Fruit fly (Drosophila melanogaster) whole organism, prepupa: ENCODE results near the gene CG13056.
A peak's percentile ranks its signal among the peaks of the same experiment; 100 is the strongest.

ENCODE experiments used
- CG10631 ChIP-seq: fragments of 200-800 bp; sonication (Bioruptor generic); optimal IDR thresholded peaks from 2 replicates; lab custom pipeline; 2016; ENCODE audit warnings: missing biosample characterization, missing genetic modification characterization
- CG10669 ChIP-seq: fragments of 200-800 bp; sonication (Bioruptor generic); optimal IDR thresholded peaks from 3 replicates; lab custom pipeline; 2018; ENCODE audit warnings: missing biosample characterization, mild to moderate bottlenecking, missing genetic modification characterization, moderate library complexity
- CG11762 ChIP-seq: fragments of 200-800 bp; sonication (Bioruptor generic); optimal IDR thresholded peaks from 3 replicates; lab custom pipeline; 2016; ENCODE audit warnings: missing biosample characterization, missing genetic modification characterization; ENCODE audit not compliant: insufficient read depth
- CG11902 ChIP-seq: fragments of 200-800 bp; sonication (Bioruptor generic); optimal IDR thresholded peaks from 3 replicates; lab custom pipeline; 2016; ENCODE audit warnings: missing biosample characterization, missing genetic modification characterization
- CG15336 ChIP-seq: fragments of 200-800 bp; sonication (Bioruptor generic); IDR thresholded peaks from 2 replicates; pipeline ENCODE4 v1.3.6; 2022; ENCODE audit warnings: missing biosample characterization, missing genetic modification characterization
- CG16779 ChIP-seq: fragments of 200-800 bp; sonication (Bioruptor generic); optimal IDR thresholded peaks from 3 replicates; lab custom pipeline; 2017; ENCODE audit warnings: missing biosample characterization, mild to moderate bottlenecking, missing genetic modification characterization
- CG3032 ChIP-seq: fragments of 200-800 bp; optimal IDR thresholded peaks from 2 replicates; lab custom pipeline; 2019; ENCODE audit warnings: missing biosample characterization, mild to moderate bottlenecking, missing genetic modification characterization, moderate library complexity
- CG31627 ChIP-seq: fragments of 200-800 bp; sonication (Bioruptor generic); optimal IDR thresholded peaks from 3 replicates; lab custom pipeline; 2016; ENCODE audit warnings: missing biosample characterization, missing genetic modification characterization
- CG32006 ChIP-seq: fragments of 200-800 bp; sonication (Bioruptor generic); optimal IDR thresholded peaks from 3 replicates; lab custom pipeline; 2017; ENCODE audit warnings: missing biosample characterization, mild to moderate bottlenecking, missing genetic modification characterization
- CG34406 ChIP-seq: fragments of 200-800 bp; sonication (Bioruptor generic); optimal IDR thresholded peaks from 3 replicates; lab custom pipeline; 2016; ENCODE audit warnings: missing biosample characterization, missing genetic modification characterization
- CG4318 ChIP-seq: fragments of 200-800 bp; sonication (Bioruptor generic); optimal IDR thresholded peaks from 3 replicates; lab custom pipeline; 2017; ENCODE audit warnings: missing biosample characterization, mild to moderate bottlenecking, missing genetic modification characterization
- CG6163 ChIP-seq: fragments of 200-800 bp; sonication (Bioruptor generic); IDR thresholded peaks from 3 replicates; pipeline ENCODE4 v1.3.6; 2022; ENCODE audit warnings: missing biosample characterization, missing genetic modification characterization
- CG6276 ChIP-seq: fragments of 200-800 bp; sonication (Bioruptor generic); optimal IDR thresholded peaks from 2 replicates; lab custom pipeline; 2017; ENCODE audit warnings: missing biosample characterization, mild to moderate bottlenecking, missing genetic modification characterization
- CG6792 ChIP-seq: fragments of 200-800 bp; sonication (Bioruptor generic); optimal IDR thresholded peaks from 3 replicates; lab custom pipeline; 2016; ENCODE audit warnings: missing biosample characterization, missing genetic modification characterization
- CG6808 ChIP-seq: fragments of 200-800 bp; sonication (Bioruptor generic); optimal IDR thresholded peaks from 3 replicates; lab custom pipeline; 2017; ENCODE audit warnings: missing biosample characterization, missing genetic modification characterization, mild to moderate bottlenecking, moderate library complexity, missing genetic modification reagents
- CG7368 ChIP-seq: fragments of 200-800 bp; sonication (Bioruptor generic); optimal IDR thresholded peaks from 3 replicates; lab custom pipeline; 2016; ENCODE audit warnings: missing biosample characterization, missing genetic modification characterization
- CG8319 ChIP-seq: fragments of 200-800 bp; sonication (Bioruptor generic); optimal IDR thresholded peaks from 3 replicates; lab custom pipeline; 2016; ENCODE audit warnings: missing biosample characterization, missing genetic modification characterization
- Eip75B ChIP-seq: fragments of 200-800 bp; sonication (Bioruptor generic); optimal IDR thresholded peaks from 3 replicates; lab custom pipeline; 2016; ENCODE audit warnings: missing biosample characterization, missing genetic modification characterization
- Eip78C ChIP-seq: fragments of 200-800 bp; sonication (Bioruptor generic); peaks from one replicate; lab custom pipeline; 2016; ENCODE audit warnings: missing biosample characterization, missing genetic modification characterization
- Eip93F ChIP-seq: fragments of 200-800 bp; sonication (Bioruptor generic); optimal IDR thresholded peaks from 2 replicates; lab custom pipeline; 2016; ENCODE audit warnings: missing biosample characterization, mild to moderate bottlenecking, missing genetic modification characterization
- Ets21C ChIP-seq: fragments of 200-800 bp; sonication (Bioruptor generic); optimal IDR thresholded peaks from 3 replicates; lab custom pipeline; 2016; ENCODE audit warnings: missing biosample characterization, missing genetic modification characterization
- Ets96B ChIP-seq: fragments of 200-800 bp; optimal IDR thresholded peaks from 2 replicates; lab custom pipeline; 2019; ENCODE audit warnings: missing biosample characterization, mild to moderate bottlenecking, missing genetic modification characterization, moderate library complexity
- Gug ChIP-seq: fragments of 200-800 bp; sonication (Bioruptor generic); IDR thresholded peaks from 2 replicates; pipeline ENCODE4 v1.3.6; 2022; ENCODE audit warnings: missing biosample characterization, missing genetic modification characterization
- Hr38 ChIP-seq: sonication (Bioruptor generic); optimal IDR thresholded peaks from 2 replicates; lab custom pipeline; 2016; ENCODE audit warnings: missing biosample characterization, missing genetic modification characterization
- Hr4 ChIP-seq: fragments of 200-800 bp; sonication (Bioruptor generic); optimal IDR thresholded peaks from 3 replicates; lab custom pipeline; 2016; ENCODE audit warnings: missing biosample characterization, missing genetic modification characterization
- Lpt ChIP-seq: fragments of 200-800 bp; sonication (Bioruptor generic); optimal IDR thresholded peaks from 3 replicates; lab custom pipeline; 2016; ENCODE audit warnings: missing biosample characterization, missing genetic modification characterization
- Met ChIP-seq: fragments of 200-800 bp; sonication (Bioruptor generic); optimal IDR thresholded peaks from 3 replicates; lab custom pipeline; 2016; ENCODE audit warnings: missing biosample characterization, missing genetic modification characterization
- Sox102F ChIP-seq: fragments of 200-800 bp; sonication (Bioruptor generic); optimal IDR thresholded peaks from 2 replicates; lab custom pipeline; 2016; ENCODE audit warnings: missing biosample characterization, mild to moderate bottlenecking, missing genetic modification characterization
- Sox15 ChIP-seq: fragments of 200-800 bp; sonication (Bioruptor generic); optimal IDR thresholded peaks from 3 replicates; lab custom pipeline; 2016; ENCODE audit warnings: missing biosample characterization, missing genetic modification characterization
- achi ChIP-seq: fragments of 200-800 bp; sonication (Bioruptor generic); optimal IDR thresholded peaks from 3 replicates; lab custom pipeline; 2016; ENCODE audit warnings: missing biosample characterization, missing genetic modification characterization
- cyc ChIP-seq: fragments of 200-800 bp; sonication (Bioruptor generic); optimal IDR thresholded peaks from 3 replicates; lab custom pipeline; 2016; ENCODE audit warnings: missing biosample characterization, missing genetic modification characterization
- dac ChIP-seq: fragments of 200-800 bp; sonication (Bioruptor generic); optimal IDR thresholded peaks from 2 replicates; lab custom pipeline; 2017; ENCODE audit warnings: missing biosample characterization, mild to moderate bottlenecking, missing genetic modification characterization
- dsx ChIP-seq: fragments of 200-800 bp; optimal IDR thresholded peaks from 3 replicates; lab custom pipeline; 2019; ENCODE audit warnings: missing biosample characterization, mild to moderate bottlenecking, missing genetic modification characterization, moderate library complexity; ENCODE audit not compliant: poor library complexity, severe bottlenecking
- esn ChIP-seq: fragments of 200-800 bp; sonication (Bioruptor generic); optimal IDR thresholded peaks from 2 replicates; lab custom pipeline; 2016; ENCODE audit warnings: missing biosample characterization, mild to moderate bottlenecking, missing genetic modification characterization, moderate library complexity
- fd59A ChIP-seq: fragments of 200-800 bp; sonication (Bioruptor generic); optimal IDR thresholded peaks from 2 replicates; lab custom pipeline; 2017; ENCODE audit warnings: missing biosample characterization, mild to moderate bottlenecking, missing genetic modification characterization, missing genetic modification reagents
- fd85E ChIP-seq: fragments of 200-800 bp; sonication (Bioruptor generic); optimal IDR thresholded peaks from 3 replicates; lab custom pipeline; 2016; ENCODE audit warnings: missing biosample characterization, missing genetic modification characterization
- fkh ChIP-seq: fragments of 200-800 bp; sonication (Bioruptor generic); optimal IDR thresholded peaks from 3 replicates; lab custom pipeline; 2017; ENCODE audit warnings: missing biosample characterization, mild to moderate bottlenecking, missing genetic modification characterization, moderate library complexity
- lz ChIP-seq: fragments of 200-800 bp; sonication (Bioruptor generic); optimal IDR thresholded peaks from 3 replicates; lab custom pipeline; 2016; ENCODE audit warnings: missing biosample characterization, missing genetic modification characterization
- pdm3 ChIP-seq: fragments of 200-800 bp; sonication (Bioruptor generic); optimal IDR thresholded peaks from 3 replicates; lab custom pipeline; 2016; ENCODE audit warnings: missing biosample characterization, missing genetic modification characterization
- spab ChIP-seq: fragments of 200-800 bp; sonication (Bioruptor generic); optimal IDR thresholded peaks from 2 replicates; lab custom pipeline; 2017; ENCODE audit warnings: missing biosample characterization, mild to moderate bottlenecking, missing genetic modification characterization, missing genetic modification reagents
- ss ChIP-seq, 2 experiments: fragments of 200-800 bp; sonication (Bioruptor generic); optimal IDR thresholded peaks; 2 replicates in 1 of 2; 3 replicates in 1 of 2; lab custom pipeline; 2017 to 2018; ENCODE audit warnings: mild to moderate bottlenecking in 2 of 2, missing biosample characterization in 2 of 2, missing genetic modification characterization in 2 of 2, moderate library complexity in 1 of 2
- svp ChIP-seq: fragments of 200-800 bp; sonication (Bioruptor generic); peaks from one replicate; lab custom pipeline; 2016; ENCODE audit warnings: missing biosample characterization, missing genetic modification characterization
- topi ChIP-seq: fragments of 200-800 bp; sonication (Bioruptor generic); optimal IDR thresholded peaks from 3 replicates; lab custom pipeline; 2016; ENCODE audit warnings: missing biosample characterization, missing genetic modification characterization
- vri ChIP-seq: fragments of 200-800 bp; sonication (Bioruptor generic); optimal IDR thresholded peaks from 3 replicates; lab custom pipeline; 2016; ENCODE audit warnings: missing biosample characterization, mild to moderate bottlenecking, missing genetic modification characterization

The CG13056 gene

dm6 chr3L:16361200-16361815 is 28.2 kb downstream of the CG13056 start (continued):
- TF ChIP-seq dac (GFP tag; lab: Kevin White, UChicago), result no peak
- no peak for TF ChIP-seq fkh (GFP tag; lab: Kevin White, UChicago)
- TF ChIP-seq Hr38 (GFP tag; lab: Kevin White, UChicago), result no peak
- peak; percentile 89 for TF ChIP-seq Eip75B (GFP tag; lab: Kevin White, UChicago)
- peak; percentile 74 for TF ChIP-seq Met (GFP tag; lab: Kevin White, UChicago)
- peak; percentile 79 for TF ChIP-seq CG8319
- peak; percentile 48 for TF ChIP-seq Hr4
- TF ChIP-seq achi, result peak; percentile 89
- TF ChIP-seq CG15336, result peak; percentile 47; the same call in 1 of the 2 replicates

- TF ChIP-seq CG6792 (GFP tag; lab: Kevin White, UChicago) (no peak), Eip78C (GFP tag; lab: Kevin White, UChicago) (peak; percentile 31), Eip93F (GFP tag; lab: Kevin White, UChicago) (no peak), CG32006 (no peak), lz (no peak), CG6808 (GFP tag; lab: Kevin White, UChicago) (peak; percentile 52), CG3032 (tag; lab: Kevin White, UChicago) (peak; percentile 66), fd59A (GFP tag; lab: Kevin White, UChicago) (peak; percentile 14), spab (GFP tag; lab: Kevin White, UChicago) (peak; percentile 27), dsx (peak; percentile 46), svp (GFP tag; lab: Kevin White, UChicago) (no peak), fkh (GFP tag; lab: Kevin White, UChicago) (no peak), esn (no peak), ss (GFP tag; optimal IDR thresholded peaks at IDR 0.05; lab: Kevin White, UChicago) (peak; percentile 4 to 36), CG10631 (GFP tag; lab: Kevin White, UChicago) (peak; percentile 6), Ets96B (tag; lab: Kevin White, UChicago) (peak; percentile 37)
Observed at dm6 chr3L:16362119-16362653, 29.1 kb downstream of the CG13056 start, which contains the start of gene Cpr72Ea. Gene Cpr72Ea (plus strand): TSS chr3L:16362603.

- TF ChIP-seq CG16779 (tag; lab: Kevin White, UChicago) (peak; percentile 82), Lpt (peak; percentile 66), CG6276 (GFP tag; lab: Kevin White, UChicago) (peak; percentile 31), Eip78C (GFP tag; lab: Kevin White, UChicago) (peak; percentile 98), CG6808 (GFP tag; lab: Kevin White, UChicago) (peak; percentile 92), spab (GFP tag; lab: Kevin White, UChicago) (peak; percentile 88), CG10631 (GFP tag; lab: Kevin White, UChicago) (peak; percentile 87), CG10669 (GFP tag; lab: Kevin White, UChicago) (peak; percentile 85), Sox102F (GFP tag; lab: Kevin White, UChicago) (peak; percentile 85), fd85E (GFP tag; lab: Kevin White, UChicago) (peak; percentile 63), Gug (GFP tag; lab: Robert Waterston, UW) (no peak), achi (peak; percentile 86), fd59A (GFP tag; lab: Kevin White, UChicago) (peak; percentile 87), CG31627 (GFP tag; lab: Kevin White, UChicago) (peak; percentile 78), Ets96B (tag; lab: Kevin White, UChicago) (peak; percentile 90), CG15336 (peak; percentile 69), svp (GFP tag; lab: Kevin White, UChicago) (peak; percentile 94), pdm3 (peak; percentile 85), CG3032 (tag; lab: Kevin White, UChicago) (peak; percentile 93), dsx (peak; percentile 90), CG34406 (GFP tag; lab: Kevin White, UChicago) (peak; percentile 89), vri (GFP tag; lab: Kevin White, UChicago) (peak; percentile 67), Hr38 (GFP tag; lab: Kevin White, UChicago) (no peak), cyc (GFP tag; lab: Kevin White, UChicago) (peak; percentile 83), CG7368 (peak; percentile 77), Sox15 (GFP tag; lab: Kevin White, UChicago) (peak; percentile 65), ss (GFP tag; optimal IDR thresholded peaks at IDR 0.05; lab: Kevin White, UChicago) (peak; percentile 91 to 94), CG32006 (peak; percentile 74), CG8319 (peak; percentile 83), topi (peak; percentile 91), CG11762 (GFP tag; lab: Kevin White, UChicago) (peak; percentile 84), Ets21C (peak; percentile 69), Eip93F (GFP tag; lab: Kevin White, UChicago) (peak; percentile 17), CG11902 (GFP tag; lab: Kevin White, UChicago) (peak; percentile 79), CG6163 (GFP tag; lab: Robert Waterston, UW) (no peak; the same call in 1 of the 3 replicates), CG4318 (GFP tag; lab: Kevin White, UChicago) (peak; percentile 39)
Observed at dm6 chr3L:16364182-16364581, 31.1 kb downstream of the CG13056 start.
